Fruit fly (Drosophila melanogaster) whole organism, embryonic: ENCODE data around the gene KFase.

Experiments
- Abd-B ChIP-seq: fragments of 200-800 bp; sonication (Bioruptor generic); optimal IDR thresholded peaks from 2 replicates; lab custom pipeline; 2018; ENCODE audit warnings: missing biosample characterization, mild to moderate bottlenecking, missing genetic modification characterization, moderate library complexity
- B-H2 ChIP-seq: fragments of 200-800 bp; sonication (Bioruptor generic); optimal IDR thresholded peaks from 2 replicates; lab custom pipeline; 2018; ENCODE audit warnings: missing biosample characterization, mild to moderate bottlenecking, missing genetic modification characterization
- BtbVII ChIP-seq: fragments of 200-800 bp; sonication (Bioruptor generic); optimal IDR thresholded peaks from 3 replicates; lab custom pipeline; 2017; ENCODE audit warnings: missing biosample characterization, mild to moderate bottlenecking, missing genetic modification characterization
- CG10431 ChIP-seq: fragments of 200-800 bp; sonication (Bioruptor generic); optimal IDR thresholded peaks from 3 replicates; lab custom pipeline; 2018; ENCODE audit warnings: missing biosample characterization, mild to moderate bottlenecking, missing genetic modification characterization
- CG12155 ChIP-seq: fragments of 200-800 bp; sonication (Bioruptor generic); optimal IDR thresholded peaks from 3 replicates; lab custom pipeline; 2016; ENCODE audit warnings: missing biosample characterization, missing genetic modification characterization
- CG13894 ChIP-seq: fragments of 200-800 bp; sonication (Bioruptor generic); optimal IDR thresholded peaks from 3 replicates; lab custom pipeline; 2018; ENCODE audit warnings: missing biosample characterization, mild to moderate bottlenecking, missing genetic modification characterization, moderate library complexity
- CG17802 ChIP-seq: fragments of 200-800 bp; sonication (Bioruptor generic); optimal IDR thresholded peaks from 2 replicates; lab custom pipeline; 2018; ENCODE audit warnings: missing biosample characterization, mild to moderate bottlenecking, missing genetic modification characterization, moderate library complexity
- CG17912 ChIP-seq: fragments of 200-800 bp; sonication (Bioruptor generic); optimal IDR thresholded peaks from 2 replicates; lab custom pipeline; 2018; ENCODE audit warnings: missing biosample characterization, mild to moderate bottlenecking, missing genetic modification characterization
- CG3065 ChIP-seq: fragments of 200-800 bp; sonication (Bioruptor generic); optimal IDR thresholded peaks from 2 replicates; lab custom pipeline; 2016; ENCODE audit warnings: missing biosample characterization, missing genetic modification characterization
- CG33557 ChIP-seq: fragments of 200-800 bp; sonication (Bioruptor generic); optimal IDR thresholded peaks from 2 replicates; lab custom pipeline; 2019; ENCODE audit warnings: missing biosample characterization, mild to moderate bottlenecking, missing genetic modification characterization, moderate library complexity
- CG3838 ChIP-seq: fragments of 200-800 bp; sonication (Bioruptor generic); optimal IDR thresholded peaks from 3 replicates; lab custom pipeline; 2016; ENCODE audit warnings: missing biosample characterization, missing genetic modification characterization
- CG4282 ChIP-seq: fragments of 200-800 bp; sonication (Bioruptor generic); optimal IDR thresholded peaks from 2 replicates; lab custom pipeline; 2016; ENCODE audit warnings: missing biosample characterization, missing genetic modification characterization
- CG4730 ChIP-seq: fragments of 200-800 bp; sonication (Bioruptor generic); IDR thresholded peaks from 2 replicates; pipeline ENCODE4 v1.3.6; 2022; ENCODE audit warnings: missing biosample characterization, missing genetic modification characterization
- CG7556 ChIP-seq: fragments of 200-800 bp; sonication (Bioruptor generic); optimal IDR thresholded peaks from 2 replicates; lab custom pipeline; 2017; ENCODE audit warnings: missing biosample characterization, mild to moderate bottlenecking, missing genetic modification characterization
- CG7786 ChIP-seq: fragments of 200-800 bp; sonication (Bioruptor generic); optimal IDR thresholded peaks from 2 replicates; lab custom pipeline; 2016; ENCODE audit warnings: missing biosample characterization, missing genetic modification characterization
- CG8290 ChIP-seq, 3 experiments: fragments of 200-800 bp; sonication (Bioruptor generic); optimal IDR thresholded peaks; 2 replicates each; lab custom pipeline; 2016 to 2019; ENCODE audit warnings: missing biosample characterization in 3 of 3, missing genetic modification characterization in 3 of 3, mild to moderate bottlenecking in 2 of 3, moderate library complexity in 1 of 3
- CG8359 ChIP-seq: fragments of 200-800 bp; sonication (Bioruptor generic); optimal IDR thresholded peaks from 2 replicates; lab custom pipeline; 2017; ENCODE audit warnings: missing biosample characterization, mild to moderate bottlenecking, missing genetic modification characterization, borderline replicate concordance
- CG9215 ChIP-seq: fragments of 200-800 bp; sonication (Bioruptor generic); IDR thresholded peaks from 2 replicates; pipeline ENCODE4 v1.3.6; 2022; ENCODE audit warnings: missing biosample characterization, missing genetic modification characterization
- CTCF ChIP-seq: fragments of 200-800 bp; sonication (Bioruptor generic); optimal IDR thresholded peaks from 2 replicates; lab custom pipeline; 2017; ENCODE audit warnings: missing biosample characterization, mild to moderate bottlenecking, missing genetic modification characterization, moderate library complexity
- Doc2 ChIP-seq: fragments of 200-800 bp; sonication (Bioruptor generic); IDR thresholded peaks from 2 replicates; pipeline ENCODE4 v1.3.6; 2022; ENCODE audit warnings: missing biosample characterization, missing genetic modification characterization
- H2.0 ChIP-seq: fragments of 200-800 bp; sonication (Bioruptor generic); IDR thresholded peaks from 2 replicates; pipeline ENCODE4 v1.3.6; 2022; ENCODE audit warnings: missing biosample characterization, missing genetic modification characterization
- NC2α ChIP-seq: fragments of 200-800 bp; sonication (Bioruptor generic); optimal IDR thresholded peaks from 2 replicates; lab custom pipeline; 2016; ENCODE audit warnings: missing biosample characterization, missing genetic modification characterization
- NfI ChIP-seq: fragments of 200-800 bp; sonication (Bioruptor generic); optimal IDR thresholded peaks from 3 replicates; lab custom pipeline; 2018; ENCODE audit warnings: missing biosample characterization, mild to moderate bottlenecking, missing genetic modification characterization, moderate library complexity
- Ptx1 ChIP-seq: fragments of 200-800 bp; sonication (Bioruptor generic); IDR thresholded peaks from 2 replicates; pipeline ENCODE4 v1.3.6; 2022; ENCODE audit warnings: missing biosample characterization, missing genetic modification characterization
- Six4 ChIP-seq: fragments of 200-800 bp; sonication (Bioruptor generic); optimal IDR thresholded peaks from 2 replicates; lab custom pipeline; 2016; ENCODE audit warnings: missing biosample characterization, missing genetic modification characterization
- abd-A ChIP-seq: fragments of 200-800 bp; sonication (Bioruptor generic); optimal IDR thresholded peaks from 3 replicates; lab custom pipeline; 2019; ENCODE audit warnings: missing biosample characterization, mild to moderate bottlenecking, missing genetic modification characterization, moderate library complexity
- al ChIP-seq: fragments of 200-800 bp; sonication (Bioruptor generic); IDR thresholded peaks from 2 replicates; pipeline ENCODE4 v1.3.6; 2022; ENCODE audit warnings: missing biosample characterization, missing genetic modification characterization
- chn ChIP-seq: fragments of 200-800 bp; sonication (Bioruptor generic); optimal IDR thresholded peaks from 2 replicates; lab custom pipeline; 2016; ENCODE audit warnings: missing biosample characterization, missing genetic modification characterization
- dati ChIP-seq: fragments of 200-800 bp; sonication (Bioruptor generic); IDR thresholded peaks from 2 replicates; pipeline ENCODE4 v1.3.6; 2022; ENCODE audit warnings: missing biosample characterization, missing genetic modification characterization
- disco-r ChIP-seq: fragments of 200-800 bp; sonication (Bioruptor generic); optimal IDR thresholded peaks from 2 replicates; lab custom pipeline; 2016; ENCODE audit warnings: missing biosample characterization, missing genetic modification characterization
- ewg ChIP-seq: fragments of 200-800 bp; sonication (Bioruptor generic); optimal IDR thresholded peaks from 3 replicates; lab custom pipeline; 2017; ENCODE audit warnings: mild to moderate bottlenecking, missing biosample characterization, missing genetic modification reagents, missing genetic modification characterization
- gce ChIP-seq: fragments of 200-800 bp; sonication (Bioruptor generic); IDR thresholded peaks from 3 replicates; pipeline ENCODE4 v1.3.6; 2022; ENCODE audit warnings: missing biosample characterization, missing genetic modification characterization
- gcm ChIP-seq: fragments of 200-800 bp; sonication (Bioruptor generic); optimal IDR thresholded peaks from 2 replicates; lab custom pipeline; 2019; ENCODE audit warnings: missing biosample characterization, mild to moderate bottlenecking, missing genetic modification characterization, moderate library complexity
- gro ChIP-seq: fragments of 200-800 bp; sonication (Bioruptor generic); optimal IDR thresholded peaks from 2 replicates; lab custom pipeline; 2016; ENCODE audit warnings: missing biosample characterization, missing genetic modification characterization
- h ChIP-seq: fragments of >200 bp; optimal IDR thresholded peaks from 2 replicates; lab custom pipeline; 2017
- lmd ChIP-seq: fragments of 200-800 bp; sonication (Bioruptor generic); IDR thresholded peaks from 2 replicates; pipeline ENCODE4 v1.3.6; 2022; ENCODE audit warnings: missing biosample characterization, missing genetic modification characterization
- luna ChIP-seq: fragments of 200-800 bp; sonication (Bioruptor generic); optimal IDR thresholded peaks from 2 replicates; lab custom pipeline; 2016; ENCODE audit warnings: missing biosample characterization, missing genetic modification characterization
- onecut ChIP-seq: fragments of 200-800 bp; sonication (Bioruptor generic); IDR thresholded peaks from 2 replicates; pipeline ENCODE4 v1.3.6; 2022; ENCODE audit warnings: missing biosample characterization, missing genetic modification characterization
- phol ChIP-seq: fragments of 200-800 bp; sonication (Bioruptor generic); optimal IDR thresholded peaks from 3 replicates; lab custom pipeline; 2018; ENCODE audit warnings: missing biosample characterization, mild to moderate bottlenecking, missing genetic modification characterization, moderate library complexity
- pita ChIP-seq: fragments of 200-800 bp; sonication (Bioruptor generic); optimal IDR thresholded peaks from 2 replicates; lab custom pipeline; 2017; ENCODE audit warnings: missing biosample characterization, mild to moderate bottlenecking, missing genetic modification characterization
- pzg ChIP-seq: fragments of 200-800 bp; sonication (Bioruptor generic); optimal IDR thresholded peaks from 3 replicates; lab custom pipeline; 2018; ENCODE audit warnings: missing biosample characterization, mild to moderate bottlenecking, missing genetic modification characterization, moderate library complexity
- sc ChIP-seq, 3 experiments: fragments of >200 bp in 2 of 3; fragments of 200-800 bp in 1 of 3; sonication (Bioruptor generic) in 1 of 3; optimal IDR thresholded peaks; 2 replicates in 2 of 3; 3 replicates in 1 of 3; lab custom pipeline; 2017; ENCODE audit warnings: mild to moderate bottlenecking in 1 of 3, missing biosample characterization in 1 of 3, missing genetic modification characterization in 1 of 3, missing genetic modification reagents in 1 of 3
- sd ChIP-seq: fragments of 200-800 bp; sonication (Bioruptor generic); optimal IDR thresholded peaks from 3 replicates; lab custom pipeline; 2018; ENCODE audit warnings: missing biosample characterization, mild to moderate bottlenecking, missing genetic modification characterization, moderate library complexity
- sim ChIP-seq: fragments of 200-800 bp; sonication (Bioruptor generic); IDR thresholded peaks from 2 replicates; pipeline ENCODE4 v1.3.6; 2022; ENCODE audit warnings: missing biosample characterization, missing genetic modification characterization
- so ChIP-seq: fragments of 200-800 bp; sonication (Bioruptor generic); IDR thresholded peaks from 3 replicates; pipeline ENCODE4 v1.3.6; 2022; ENCODE audit warnings: missing biosample characterization, missing genetic modification characterization
- sob ChIP-seq: fragments of 200-800 bp; sonication (Bioruptor generic); IDR thresholded peaks from 2 replicates; pipeline ENCODE4 v1.3.6; 2022; ENCODE audit warnings: missing biosample characterization, missing genetic modification characterization
- sug ChIP-seq: fragments of 200-800 bp; optimal IDR thresholded peaks from 2 replicates; lab custom pipeline; 2019; ENCODE audit warnings: missing biosample characterization, mild to moderate bottlenecking, missing genetic modification characterization, moderate library complexity
- trh ChIP-seq: fragments of 200-800 bp; sonication (Bioruptor generic); optimal IDR thresholded peaks from 2 replicates; lab custom pipeline; 2016; ENCODE audit warnings: missing biosample characterization, missing genetic modification characterization
- ttk ChIP-seq: fragments of 200-800 bp; sonication (Bioruptor generic); IDR thresholded peaks from 2 replicates; pipeline ENCODE4 v2.1.2; 2022; ENCODE audit warnings: missing biosample characterization, missing genetic modification characterization
- tup ChIP-seq: fragments of 200-800 bp; sonication (Bioruptor generic); optimal IDR thresholded peaks from 2 replicates; lab custom pipeline; 2016; ENCODE audit warnings: missing biosample characterization, mild to moderate bottlenecking, missing genetic modification characterization, moderate library complexity
- wdn ChIP-seq: fragments of 200-800 bp; sonication (Bioruptor generic); IDR thresholded peaks from 2 replicates; pipeline ENCODE4 v1.3.6; 2022; ENCODE audit warnings: missing biosample characterization, missing genetic modification characterization

KFase gene

dm6 chr2L:6479226-6479906, 9.2 kb downstream of the KFase start (continued):
- peak; percentile 17 for TF ChIP-seq CG12155 (GFP tag; lab: Kevin White, UChicago)
- peak; percentile 66 for TF ChIP-seq sug (tag; lab: Kevin White, UChicago)
- no peak for TF ChIP-seq disco-r (GFP tag; lab: Kevin White, UChicago)
- no peak for TF ChIP-seq dati (GFP tag; lab: Robert Waterston, UW)
- TF ChIP-seq pzg (GFP tag; lab: Kevin White, UChicago) = no peak
- TF ChIP-seq trh (GFP tag; lab: Kevin White, UChicago) = no peak
- TF ChIP-seq CG4282 (GFP tag; lab: Kevin White, UChicago) = no peak
- no peak for TF ChIP-seq phol (tag; lab: Kevin White, UChicago)
- peak; percentile 65 for TF ChIP-seq CG17912 (GFP tag; lab: Kevin White, UChicago)
- no peak for TF ChIP-seq CG8359 (GFP tag; lab: Kevin White, UChicago)
- no peak for TF ChIP-seq CTCF (GFP tag; lab: Kevin White, UChicago)
- no peak for TF ChIP-seq NC2α
- no peak for TF ChIP-seq tup
- no peak for TF ChIP-seq wdn
- no peak for TF ChIP-seq chn (GFP tag; lab: Kevin White, UChicago)
- TF ChIP-seq ttk (GFP tag; lab: Robert Waterston, UW) = no peak
- no peak for TF ChIP-seq h (lab: Kevin White, UChicago)
- peak; percentile 84 for TF ChIP-seq CG9215 (GFP tag; lab: Robert Waterston, UW)
- peak; percentile 65 for TF ChIP-seq CG10431 (GFP tag; lab: Kevin White, UChicago)
- no peak for TF ChIP-seq CG8290 (GFP tag; optimal IDR thresholded peaks at IDR 0.05; lab: Kevin White, UChicago)
- TF ChIP-seq CG8290 (tag; optimal IDR thresholded peaks at IDR 0.05; lab: Kevin White, UChicago) = peak; percentile 46 to 83
- peak; percentile 33 for TF ChIP-seq CG7556 (GFP tag; lab: Kevin White, UChicago)
- peak; percentile 53 for TF ChIP-seq gro (GFP tag; lab: Kevin White, UChicago)
- TF ChIP-seq sd (tag; lab: Kevin White, UChicago) = peak; percentile 20
- TF ChIP-seq gce (GFP tag; lab: Robert Waterston, UW) = peak; percentile 55; the same call in 1 of the 3 replicates
- TF ChIP-seq lmd = no peak
- no peak for TF ChIP-seq CG4730 (GFP tag; lab: Robert Waterston, UW)
- no peak for TF ChIP-seq pita (GFP tag; lab: Kevin White, UChicago)
- TF ChIP-seq CG3838 (GFP tag; lab: Kevin White, UChicago) = no peak
- no peak for TF ChIP-seq H2.0
- TF ChIP-seq Doc2 (GFP tag; lab: Robert Waterston, UW) = no peak
- no peak for TF ChIP-seq CG3065 (GFP tag; lab: Kevin White, UChicago)
- TF ChIP-seq sob = peak; percentile 53; the same call in 1 of the 2 replicates
- no peak for TF ChIP-seq Abd-B (GFP tag; lab: Kevin White, UChicago)
- peak; percentile 51 for TF ChIP-seq B-H2 (GFP tag; lab: Kevin White, UChicago)
- no peak for TF ChIP-seq gcm (GFP tag; lab: Kevin White, UChicago)
- no peak for TF ChIP-seq onecut (GFP tag; lab: Robert Waterston, UW)
- peak; percentile 30 for TF ChIP-seq NfI (GFP tag; lab: Kevin White, UChicago)
- 0 out of 3 replicates have a peak, but pooled peaks have one; percentile 20 for TF ChIP-seq so (GFP tag; lab: Robert Waterston, UW)
- TF ChIP-seq CG7786 = no peak
- TF ChIP-seq luna (GFP tag; lab: Kevin White, UChicago) = no peak
- peak; percentile 74 for TF ChIP-seq BtbVII (GFP tag; lab: Kevin White, UChicago)
- no peak for TF ChIP-seq sim
- TF ChIP-seq ewg (GFP tag; lab: Kevin White, UChicago) = no peak
- peak; percentile 33 for TF ChIP-seq CG33557 (GFP tag; lab: Kevin White, UChicago)
- no peak for TF ChIP-seq CG17802 (tag; lab: Kevin White, UChicago)
- peak; percentile 17 for TF ChIP-seq CG13894 (tag; lab: Kevin White, UChicago)
- peak; percentile 62 for TF ChIP-seq abd-A
- no peak for TF ChIP-seq al (GFP tag; lab: Robert Waterston, UW)
- no peak for TF ChIP-seq Ptx1
- no peak for TF ChIP-seq sc (optimal IDR thresholded peaks at IDR 0.05; lab: Kevin White, UChicago)
- no peak for TF ChIP-seq sc (GFP tag; optimal IDR thresholded peaks at IDR 0.05; lab: Kevin White, UChicago)
- TF ChIP-seq Six4 (GFP tag; lab: Kevin White, UChicago) = no peak
